Worm (Caenorhabditis elegans) whole organism, L3 larva: ENCODE data around the gene T05A8.7.

Experiments used
- elt-3 ChIP-seq, 3 experiments: fragments of 150-350 bp in 1 of 3; sonication (generic microtip) in 2 of 3; optimal IDR thresholded peaks; 2 replicates in 2 of 3; 4 replicates in 1 of 3; lab custom pipeline; 2014 to 2017; ENCODE audit warnings: missing biosample characterization in 3 of 3, missing genetic modification characterization in 3 of 3
- eor-1 ChIP-seq, 2 experiments: fragments of 150-350 bp; optimal IDR thresholded peaks; 2 replicates each; lab custom pipeline; 2014 to 2018; ENCODE audit warnings: missing biosample characterization in 2 of 2, missing genetic modification characterization in 2 of 2
- fkh-2 ChIP-seq: fragments of 150-350 bp; optimal IDR thresholded peaks from 2 replicates; lab custom pipeline; 2014; ENCODE audit warnings: missing biosample characterization, missing genetic modification reagents, missing genetic modification characterization
- jun-1 ChIP-seq: fragments of 150-350 bp; optimal IDR thresholded peaks from 2 replicates; lab custom pipeline; 2014; ENCODE audit warnings: missing biosample characterization, missing genetic modification reagents, missing genetic modification characterization
- nhr-12 ChIP-seq: fragments of 150-350 bp; optimal IDR thresholded peaks from 2 replicates; lab custom pipeline; 2014; ENCODE audit warnings: missing biosample characterization, missing genetic modification characterization
- pha-4 ChIP-seq: fragments of 150-350 bp; optimal IDR thresholded peaks from 2 replicates; lab custom pipeline; 2014; ENCODE audit warnings: missing biosample characterization, missing genetic modification reagents, missing genetic modification characterization
- unc-39 ChIP-seq: sonication (generic microtip); optimal IDR thresholded peaks from 4 replicates; lab custom pipeline; 2017; ENCODE audit warnings: missing biosample characterization, missing genetic modification characterization

ce11 chrII:2777846-2778245, 35.7 kb upstream of the T05A8.7 start, which contains the start of gene F08D12.4:
- TF ChIP-seq unc-39 (tag; lab: Kevin White, UChicago): no peak
- TF ChIP-seq pha-4: no peak
- TF ChIP-seq nhr-12 (tag; lab: Kevin White, UChicago): no peak
- no peak for TF ChIP-seq eor-1 (tag; optimal IDR thresholded peaks at IDR 0.05; lab: Kevin White, UChicago)
- no peak for TF ChIP-seq fkh-2 (tag; lab: Kevin White, UChicago)
- no peak for TF ChIP-seq elt-3 (tag; optimal IDR thresholded peaks at IDR 0.05; lab: Kevin White, UChicago)
- TF ChIP-seq jun-1 (tag; lab: Kevin White, UChicago): no peak
